Fruit fly (Drosophila melanogaster) S2 (cell line): ENCODE results near the gene CG2875.

Source experiments
- CG8478 ChIP-seq: fragments of >200 bp; optimal IDR thresholded peaks from 2 replicates; lab custom pipeline; 2018
- CTCF ChIP-seq, 2 experiments: fragments of >200 bp; optimal IDR thresholded peaks; 2 replicates each; lab custom pipeline; 2018

- TF ChIP-seq CG8478 (lab: Kevin White, UChicago) = no peak
- no peak for TF ChIP-seq CTCF (optimal IDR thresholded peaks at IDR 0.05; lab: Kevin White, UChicago)
These were observed 3.2 kb downstream of the CG2875 start for dm6 chrX:3570249-3570648.
